Worm (Caenorhabditis elegans): Measurements from ENCODE around the gene clec-258.

The clec-258 gene

ce11 chrV:19814833-19815232 is 26.6 kb downstream of the clec-258 start, which contains the start of gene daf-28:
daf-28 (plus strand) TSS chrV:19815133.
- TF ChIP-seq ceh-6 (GFP tag; optimal IDR thresholded peaks at IDR 0.05) (no peak), elt-4 (tag; optimal IDR thresholded peaks at IDR 0.05) (no peak), ceh-34 (tag; optimal IDR thresholded peaks at IDR 0.05) (no peak), ama-1 (optimal IDR thresholded peaks at IDR 0.05) (no peak), tbx-2 (tag; optimal IDR thresholded peaks at IDR 0.05) (no peak), pag-3 (tag; optimal IDR thresholded peaks at IDR 0.05; ENCODE audit: borderline replicate concordance) (no peak), gmeb-2 (tag; optimal IDR thresholded peaks at IDR 0.05) (no peak), pat-9 (tag; optimal IDR thresholded peaks at IDR 0.05) (no peak), nhr-11 (tag; optimal IDR thresholded peaks at IDR 0.05) (no peak), pqm-1 (tag; optimal IDR thresholded peaks at IDR 0.05) (no peak), K09A11.1 (tag; optimal IDR thresholded peaks at IDR 0.05; ENCODE audit: insufficient read depth) (no peak), ceh-14 (tag; optimal IDR thresholded peaks at IDR 0.05) (no peak), nhr-232 (tag; optimal IDR thresholded peaks at IDR 0.05) (no peak), elt-2 (tag; optimal IDR thresholded peaks at IDR 0.05) (no peak), ceh-18 (tag; optimal IDR thresholded peaks at IDR 0.05) (no peak), pha-2 (tag; optimal IDR thresholded peaks at IDR 0.05) (no peak), nfya-1 (tag; optimal IDR thresholded peaks at IDR 0.05) (no peak), odd-2 (tag; optimal IDR thresholded peaks at IDR 0.05) (no peak)

ce11 chrV:19820178-19820577 is 31.9 kb downstream of the clec-258 start:
- TF ChIP-seq ama-1 (optimal IDR thresholded peaks at IDR 0.05) = no peak
- TF ChIP-seq dve-1 (tag; optimal IDR thresholded peaks at IDR 0.05) = peak; percentile 91

- TF ChIP-seq ceh-45 (GFP tag; IDR thresholded peaks at IDR 0.05) = no peak
- no peak for TF ChIP-seq ceh-6 (GFP tag; optimal IDR thresholded peaks at IDR 0.05)
- TF ChIP-seq ceh-31 (tag; optimal IDR thresholded peaks at IDR 0.05) = no peak
- TF ChIP-seq sox-2 (GFP tag; IDR thresholded peaks at IDR 0.05) = no peak
Measured at ce11 chrV:19822093-19822492, 33.9 kb downstream of the clec-258 start, which contains the start of gene Y116F11B.17. Y116F11B.17 (minus strand) TSS chrV:19822193.

ce11 chrV:19827481-19827880 is 39.2 kb downstream of the clec-258 start:
- TF ChIP-seq ceh-6 (GFP tag; optimal IDR thresholded peaks at IDR 0.05) (no peak), unc-42 (tag; optimal IDR thresholded peaks at IDR 0.05) (no peak), rnt-1 (tag; optimal IDR thresholded peaks at IDR 0.05) (no peak), dve-1 (tag; optimal IDR thresholded peaks at IDR 0.05) (peak; percentile 57)

ce11 chrV:19829225-19829624 is 41.0 kb downstream of the clec-258 start:
- TF ChIP-seq dve-1 (tag; optimal IDR thresholded peaks at IDR 0.05) (peak; percentile 71), pag-3 (tag; optimal IDR thresholded peaks at IDR 0.05; ENCODE audit: borderline replicate concordance) (peak; percentile 42), ceh-2 (tag; optimal IDR thresholded peaks at IDR 0.05) (no peak), fkh-6 (tag; optimal IDR thresholded peaks at IDR 0.05) (no peak)

ce11 chrV:19830815-19831214 is 42.6 kb downstream of the clec-258 start, which contains the start of gene pcp-4:
pcp-4 (minus strand) TSS chrV:19831011.
- TF ChIP-seq T23F11.4 (GFP tag; optimal IDR thresholded peaks at IDR 0.05) (no peak), ceh-48 (tag; optimal IDR thresholded peaks at IDR 0.05) (no peak), ceh-9 (tag; optimal IDR thresholded peaks at IDR 0.05) (no peak), pax-1 (tag; optimal IDR thresholded peaks at IDR 0.05) (no peak)

ce11 chrV:19831588-19831987 is 43.3 kb downstream of the clec-258 start:
- TF ChIP-seq Y22D7AL.16 (tag; optimal IDR thresholded peaks at IDR 0.05) (no peak), C38D4.7 (GFP tag; optimal IDR thresholded peaks at IDR 0.05) (no peak), ceh-6 (GFP tag; optimal IDR thresholded peaks at IDR 0.05) (no peak), pag-3 (tag; optimal IDR thresholded peaks at IDR 0.05; ENCODE audit: borderline replicate concordance) (no peak), ama-1 (optimal IDR thresholded peaks at IDR 0.05) (no peak), dve-1 (tag; optimal IDR thresholded peaks at IDR 0.05) (no peak)

Measured in whole organism, late embryonic.